Fruit fly (Drosophila melanogaster): ENCODE results near the gene CG12811.

- TF ChIP-seq CG32006 (GFP tag; optimal IDR thresholded peaks at IDR 0.05) (no peak), pdm3 (GFP tag; optimal IDR thresholded peaks at IDR 0.05) (no peak), Gug (GFP tag; IDR thresholded peaks at IDR 0.05) (no peak)
Measured at dm6 chr3R:10086222-10086621, 37.6 kb upstream of the CG12811 start.
